Fruit fly (Drosophila melanogaster) whole organism, prepupa: Measurements from ENCODE around the gene g.

Source experiments
- CG11902 ChIP-seq: fragments of 200-800 bp; sonication (Bioruptor generic); optimal IDR thresholded peaks from 3 replicates; lab custom pipeline; 2016; ENCODE audit warnings: missing biosample characterization, missing genetic modification characterization
- CG6808 ChIP-seq: fragments of 200-800 bp; sonication (Bioruptor generic); optimal IDR thresholded peaks from 3 replicates; lab custom pipeline; 2017; ENCODE audit warnings: missing biosample characterization, missing genetic modification characterization, mild to moderate bottlenecking, moderate library complexity, missing genetic modification reagents
- Lpt ChIP-seq: fragments of 200-800 bp; sonication (Bioruptor generic); optimal IDR thresholded peaks from 3 replicates; lab custom pipeline; 2016; ENCODE audit warnings: missing biosample characterization, missing genetic modification characterization
- Met ChIP-seq: fragments of 200-800 bp; sonication (Bioruptor generic); optimal IDR thresholded peaks from 3 replicates; lab custom pipeline; 2016; ENCODE audit warnings: missing biosample characterization, missing genetic modification characterization

DNA sequence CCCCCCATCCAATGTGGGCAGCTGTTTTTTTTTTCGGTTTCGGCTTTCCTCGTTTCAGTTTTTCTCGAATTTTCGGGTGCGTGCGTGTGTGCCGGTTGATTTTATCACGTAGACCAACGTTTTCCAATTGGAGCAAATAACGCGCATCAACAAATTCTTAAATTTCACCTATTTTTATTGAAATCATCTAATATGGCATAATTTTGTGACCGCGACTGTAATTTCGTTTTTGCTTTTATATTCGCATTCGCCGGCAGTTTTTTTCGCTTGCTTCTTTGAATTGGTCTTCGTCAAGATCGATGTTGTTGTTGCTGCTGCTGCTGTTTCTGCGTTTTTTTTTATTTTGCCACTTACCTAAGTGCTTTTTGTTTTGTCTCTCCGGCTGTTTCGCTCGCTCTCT lies 18.4 kb upstream of the g start:
- TF ChIP-seq Lpt (GFP tag; lab: Kevin White, UChicago), result peak; percentile 28
- peak; percentile 59 for TF ChIP-seq CG6808 (GFP tag; lab: Kevin White, UChicago)
- no peak for TF ChIP-seq CG11902 (GFP tag; lab: Kevin White, UChicago)
- peak; percentile 62 for TF ChIP-seq Met
